Worm (Caenorhabditis elegans): Measurements from ENCODE around the gene clec-221.

Gene clec-221

ce11 chrV:10954334-10954733 lies at the start of gene clec-221:
Gene clec-221 (minus strand): TSS chrV:10954434.
- no peak for TF ChIP-seq ces-1 (GFP tag; optimal IDR thresholded peaks at IDR 0.05)
- TF ChIP-seq irx-1 (tag; optimal IDR thresholded peaks at IDR 0.05) = no peak
- no peak for TF ChIP-seq hpl-2 (GFP tag; optimal IDR thresholded peaks at IDR 0.05)
- TF ChIP-seq nhr-71 (tag; optimal IDR thresholded peaks at IDR 0.05) = no peak
- no peak for TF ChIP-seq dsc-1 (tag; optimal IDR thresholded peaks at IDR 0.05)
- TF ChIP-seq ztf-4 (tag; optimal IDR thresholded peaks at IDR 0.05) = no peak
- TF ChIP-seq mep-1 (tag; optimal IDR thresholded peaks at IDR 0.05) = no peak
- no peak for TF ChIP-seq jun-1 (tag; optimal IDR thresholded peaks at IDR 0.05)

DNA sequence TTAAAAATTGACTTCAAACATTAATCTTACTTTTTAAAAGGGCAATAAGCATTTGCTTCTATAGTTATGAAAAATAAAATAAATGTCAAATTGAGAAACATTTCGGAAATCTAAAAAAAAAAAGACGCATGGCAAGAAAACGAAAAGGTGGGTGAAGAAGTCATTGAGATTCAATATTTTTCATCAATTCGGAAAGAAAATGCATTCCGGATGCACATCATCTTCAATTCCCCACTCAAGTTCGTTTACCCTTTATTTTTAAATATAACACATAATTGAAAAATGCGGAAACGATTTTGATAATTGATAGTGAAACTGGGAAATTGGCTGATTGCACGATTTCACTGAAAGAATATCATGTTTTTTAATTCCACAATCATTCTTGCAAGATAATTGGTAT lies 48.2 kb upstream of the clec-221 start, which contains the start of gene F53B7.4:
Gene F53B7.4, minus strand, starts transcription at position 101 of the 400 bp plus-strand sequence.
- TF ChIP-seq efl-1 (optimal IDR thresholded peaks at IDR 0.05) = no peak
- TF ChIP-seq efl-1 (GFP tag; optimal IDR thresholded peaks at IDR 0.05 in 1 of 2) = no peak
- no peak for TF ChIP-seq unc-86 (tag; optimal IDR thresholded peaks at IDR 0.05)
- TF ChIP-seq egl-27 (tag; optimal IDR thresholded peaks at IDR 0.05) = no peak
- TF ChIP-seq elt-2 (tag; optimal IDR thresholded peaks at IDR 0.05) = no peak
- no peak for TF ChIP-seq ceh-90 (tag; optimal IDR thresholded peaks at IDR 0.05)

DNA sequence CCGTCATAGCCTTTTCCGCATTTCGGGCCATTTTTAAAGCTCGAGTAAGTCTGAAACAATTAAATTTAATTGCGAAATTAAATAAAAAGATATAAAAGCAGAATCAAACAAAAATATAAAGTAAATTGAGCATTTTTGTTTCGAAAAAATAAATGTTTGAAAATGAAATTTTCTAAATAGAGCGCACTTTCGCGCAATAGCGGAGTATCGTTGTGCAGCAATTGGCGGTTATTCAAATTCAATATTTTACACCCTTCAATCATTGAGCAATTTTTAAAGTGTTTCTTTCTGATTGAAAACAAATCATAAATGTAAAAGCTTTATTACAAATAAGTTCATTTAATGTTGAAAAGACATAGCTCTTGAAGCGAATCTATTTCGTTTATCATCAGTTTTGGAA lies 46.4 kb upstream of the clec-221 start, which contains the start of gene isy-1:
Gene isy-1, minus strand, starts transcription at position 50 of the 400 bp plus-strand sequence.
- TF ChIP-seq fkh-10 (GFP tag; optimal IDR thresholded peaks at IDR 0.05) (peak; percentile 26), egl-13 (tag; optimal IDR thresholded peaks at IDR 0.05) (peak; percentile 25), pag-3 (tag; optimal IDR thresholded peaks at IDR 0.05; ENCODE audit: borderline replicate concordance, insufficient read depth) (no peak), aha-1 (tag; optimal IDR thresholded peaks at IDR 0.05) (no peak), pax-3 (tag; optimal IDR thresholded peaks at IDR 0.05) (peak; percentile 24), fos-1 (tag; optimal IDR thresholded peaks at IDR 0.05) (peak; percentile 51), nhr-20 (tag; optimal IDR thresholded peaks at IDR 0.05) (peak; percentile 74), hlh-17 (GFP tag; optimal IDR thresholded peaks at IDR 0.05; ENCODE audit: borderline replicate concordance) (no peak), nhr-85 (tag) (peak; percentile 65), nhr-47 (tag; optimal IDR thresholded peaks at IDR 0.05) (peak; percentile 75), tlp-1 (tag; optimal IDR thresholded peaks at IDR 0.05) (no peak), sox-4 (tag; optimal IDR thresholded peaks at IDR 0.05) (peak; percentile 42), lin-39 (tag; optimal IDR thresholded peaks at IDR 0.05) (no peak), irx-1 (tag; optimal IDR thresholded peaks at IDR 0.05) (peak; percentile 29), ceh-82 (tag; optimal IDR thresholded peaks at IDR 0.05) (peak; percentile 37 to 75 (median 71)), fkh-4 (tag; optimal IDR thresholded peaks at IDR 0.05; ENCODE audit: borderline replicate concordance) (no peak), mef-2 (tag; optimal IDR thresholded peaks at IDR 0.05) (no peak), nhr-77 (tag; optimal IDR thresholded peaks at IDR 0.05) (peak; percentile 33), efl-1 (optimal IDR thresholded peaks at IDR 0.05) (peak; percentile 90 to 96), efl-1 (GFP tag; optimal IDR thresholded peaks at IDR 0.05 in 1 of 2) (peak; percentile 95 to 99), blmp-1 (tag; optimal IDR thresholded peaks at IDR 0.05) (peak; percentile 93), tbx-2 (tag; optimal IDR thresholded peaks at IDR 0.05) (no peak), ceh-63 (GFP tag; optimal IDR thresholded peaks at IDR 0.05) (no peak), ceh-8 (GFP tag; optimal IDR thresholded peaks at IDR 0.05) (peak; percentile 17), lin-15B (tag; optimal IDR thresholded peaks at IDR 0.05) (peak; percentile 91), zip-4 (GFP tag; optimal IDR thresholded peaks at IDR 0.05) (no peak), C16A3.4 (tag; optimal IDR thresholded peaks at IDR 0.05) (peak; percentile 87), ceh-90 (tag; optimal IDR thresholded peaks at IDR 0.05) (no peak), lin-35 (GFP tag; optimal IDR thresholded peaks at IDR 0.05) (peak; percentile 97 to 98), lir-3 (tag; optimal IDR thresholded peaks at IDR 0.05; ENCODE audit: poor library complexity) (peak; percentile 29), elt-2 (tag; optimal IDR thresholded peaks at IDR 0.05) (no peak), ets-5 (GFP tag; IDR thresholded peaks at IDR 0.05) (no peak), hpl-2 (GFP tag; optimal IDR thresholded peaks at IDR 0.05) (no peak), nhr-84 (tag; optimal IDR thresholded peaks at IDR 0.05) (no peak), rnt-1 (tag; optimal IDR thresholded peaks at IDR 0.05) (peak; percentile 69), xbp-1 (tag; optimal IDR thresholded peaks at IDR 0.05) (peak; percentile 70), jun-1 (tag; optimal IDR thresholded peaks at IDR 0.05) (peak; percentile 23), C04F5.9 (tag; optimal IDR thresholded peaks at IDR 0.05) (no peak), nhr-28 (tag; optimal IDR thresholded peaks at IDR 0.05) (no peak), unc-98 (GFP tag; IDR thresholded peaks at IDR 0.05) (no peak), swsn-7 (tag; optimal IDR thresholded peaks at IDR 0.05) (peak; percentile 66), lsy-2 (tag; optimal IDR thresholded peaks at IDR 0.05) (peak; percentile 81 to 90)

Measured in whole organism, L1 larva.